Fruit fly (Drosophila melanogaster) whole organism, embryonic: ENCODE measurements around the gene dlp.

ENCODE experiments used
- Ada2b ChIP-seq: fragments of 200-800 bp; sonication (Bioruptor generic); IDR thresholded peaks from 2 replicates; pipeline ENCODE4 v1.3.6; 2022; ENCODE audit warnings: missing biosample characterization, missing genetic modification characterization
- Asciz ChIP-seq: fragments of 200-800 bp; sonication (Bioruptor generic); optimal IDR thresholded peaks from 2 replicates; lab custom pipeline; 2017; ENCODE audit warnings: missing biosample characterization, mild to moderate bottlenecking, missing genetic modification characterization, missing genetic modification reagents
- Awh ChIP-seq: fragments of 200-800 bp; sonication (Bioruptor generic); IDR thresholded peaks from 2 replicates; pipeline ENCODE4, ENCODE4 v1.3.6; 2022; ENCODE audit warnings: missing biosample characterization, missing genetic modification characterization
- CG10147 ChIP-seq: fragments of 200-800 bp; sonication (Bioruptor generic); optimal IDR thresholded peaks from 2 replicates; lab custom pipeline; 2019; ENCODE audit warnings: missing biosample characterization, mild to moderate bottlenecking, missing genetic modification characterization, moderate library complexity
- CG11696 ChIP-seq: fragments of 200-800 bp; sonication (Bioruptor generic); IDR thresholded peaks from 2 replicates; pipeline ENCODE4 v1.3.6; 2022; ENCODE audit warnings: missing biosample characterization, missing genetic modification characterization
- CG12236 ChIP-seq: fragments of 200-800 bp; sonication (Bioruptor generic); optimal IDR thresholded peaks from 2 replicates; lab custom pipeline; 2016; ENCODE audit warnings: missing biosample characterization, missing genetic modification characterization
- CG12659 ChIP-seq: fragments of 200-800 bp; sonication (Bioruptor generic); optimal IDR thresholded peaks from 3 replicates; lab custom pipeline; 2017; ENCODE audit warnings: mild to moderate bottlenecking, missing biosample characterization, missing genetic modification reagents, missing genetic modification characterization
- CG13287 ChIP-seq: fragments of 200-800 bp; sonication (Bioruptor generic); IDR thresholded peaks from 2 replicates; pipeline ENCODE4 v1.3.6; 2022; ENCODE audit warnings: missing biosample characterization, missing genetic modification characterization; ENCODE audit not compliant: partially characterized antibody
- CG13624 ChIP-seq: fragments of 200-800 bp; sonication (Bioruptor generic); optimal IDR thresholded peaks from 2 replicates; lab custom pipeline; 2016; ENCODE audit warnings: missing biosample characterization, missing genetic modification characterization
- CG14667 ChIP-seq: fragments of 200-800 bp; sonication (Bioruptor generic); IDR thresholded peaks from 2 replicates; pipeline ENCODE4 v1.3.6; 2022; ENCODE audit warnings: missing biosample characterization, missing genetic modification characterization
- CG14710 ChIP-seq: fragments of 200-800 bp; sonication (Bioruptor generic); optimal IDR thresholded peaks from 3 replicates; lab custom pipeline; 2019; ENCODE audit warnings: missing biosample characterization, mild to moderate bottlenecking, missing genetic modification characterization, moderate library complexity
- CG15601 ChIP-seq: fragments of 200-800 bp; sonication (Bioruptor generic); optimal IDR thresholded peaks from 3 replicates; lab custom pipeline; 2019; ENCODE audit warnings: missing biosample characterization, mild to moderate bottlenecking, missing genetic modification characterization, moderate library complexity
- CG18011 ChIP-seq: fragments of 200-800 bp; sonication (Bioruptor generic); optimal IDR thresholded peaks from 2 replicates; lab custom pipeline; 2017; ENCODE audit warnings: missing biosample characterization, missing genetic modification characterization, mild to moderate bottlenecking, moderate library complexity, missing genotype
- CG2199 ChIP-seq: fragments of 200-800 bp; sonication (Bioruptor generic); IDR thresholded peaks from 3 replicates; pipeline ENCODE4 v1.3.6; 2022; ENCODE audit warnings: missing biosample characterization, missing genetic modification characterization
- CG4328 ChIP-seq: fragments of 200-800 bp; sonication (Bioruptor generic); optimal IDR thresholded peaks from 3 replicates; lab custom pipeline; 2017; ENCODE audit warnings: missing biosample characterization, missing genetic modification reagents, missing genetic modification characterization
- CG4820 ChIP-seq: fragments of 200-800 bp; sonication (Bioruptor generic); optimal IDR thresholded peaks from 3 replicates; lab custom pipeline; 2016; ENCODE audit warnings: missing biosample characterization, missing genetic modification characterization
- CG5245 ChIP-seq: fragments of 200-800 bp; sonication (Bioruptor generic); optimal IDR thresholded peaks from 3 replicates; lab custom pipeline; 2016; ENCODE audit warnings: missing biosample characterization, missing genetic modification characterization
- CG6854 ChIP-seq: fragments of 200-800 bp; sonication (Bioruptor generic); optimal IDR thresholded peaks from 3 replicates; lab custom pipeline; 2017; ENCODE audit warnings: missing biosample characterization, mild to moderate bottlenecking, missing genetic modification characterization
- CG7786 ChIP-seq: fragments of 200-800 bp; sonication (Bioruptor generic); optimal IDR thresholded peaks from 2 replicates; lab custom pipeline; 2016; ENCODE audit warnings: missing biosample characterization, missing genetic modification characterization
- CG7987 ChIP-seq: fragments of 200-800 bp; sonication (Bioruptor generic); optimal IDR thresholded peaks from 2 replicates; lab custom pipeline; 2018; ENCODE audit warnings: missing biosample characterization, mild to moderate bottlenecking, missing genetic modification characterization, moderate library complexity
- CG8281 ChIP-seq: fragments of 200-800 bp; sonication (Bioruptor generic); optimal IDR thresholded peaks from 2 replicates; lab custom pipeline; 2018; ENCODE audit warnings: missing biosample characterization, mild to moderate bottlenecking, missing genetic modification characterization, moderate library complexity
- CG8359 ChIP-seq: fragments of 200-800 bp; sonication (Bioruptor generic); optimal IDR thresholded peaks from 2 replicates; lab custom pipeline; 2017; ENCODE audit warnings: missing biosample characterization, mild to moderate bottlenecking, missing genetic modification characterization, borderline replicate concordance
- CHES-1-like ChIP-seq: fragments of 200-800 bp; sonication (Bioruptor generic); optimal IDR thresholded peaks from 2 replicates; lab custom pipeline; 2016; ENCODE audit warnings: missing biosample characterization, missing genetic modification characterization
- CTCF ChIP-seq: fragments of 200-800 bp; sonication (Bioruptor generic); optimal IDR thresholded peaks from 2 replicates; lab custom pipeline; 2017; ENCODE audit warnings: missing biosample characterization, mild to moderate bottlenecking, missing genetic modification characterization, moderate library complexity
- CrebB ChIP-seq: fragments of 200-800 bp; sonication (Bioruptor generic); optimal IDR thresholded peaks from 3 replicates; lab custom pipeline; 2018; ENCODE audit warnings: missing biosample characterization, mild to moderate bottlenecking, missing genetic modification characterization
- D19B ChIP-seq: fragments of 200-800 bp; sonication (Bioruptor generic); optimal IDR thresholded peaks from 2 replicates; lab custom pipeline; 2017; ENCODE audit warnings: missing biosample characterization, mild to moderate bottlenecking, missing genetic modification characterization
- Hmr ChIP-seq: fragments of 200-800 bp; sonication (Bioruptor generic); optimal IDR thresholded peaks from 3 replicates; lab custom pipeline; 2017; ENCODE audit warnings: mild to moderate bottlenecking, missing biosample characterization, missing genetic modification reagents, missing genetic modification characterization
- Lhr ChIP-seq: fragments of 200-800 bp; sonication (Bioruptor generic); optimal IDR thresholded peaks from 3 replicates; lab custom pipeline; 2017; ENCODE audit warnings: mild to moderate bottlenecking, missing biosample characterization, missing genetic modification reagents, missing genetic modification characterization
- Mrtf ChIP-seq: fragments of 200-800 bp; sonication (Bioruptor generic); IDR thresholded peaks from 3 replicates; pipeline ENCODE4 v1.3.6; 2022; ENCODE audit warnings: missing biosample characterization, missing genetic modification characterization
- Oli ChIP-seq: fragments of 200-800 bp; sonication (Bioruptor generic); optimal IDR thresholded peaks from 2 replicates; lab custom pipeline; 2018; ENCODE audit warnings: missing biosample characterization, mild to moderate bottlenecking, missing genetic modification characterization, moderate library complexity
- PHDP ChIP-seq: fragments of 200-800 bp; sonication (Bioruptor generic); optimal IDR thresholded peaks from 3 replicates; lab custom pipeline; 2018; ENCODE audit warnings: missing biosample characterization, mild to moderate bottlenecking, missing genetic modification characterization, moderate library complexity
- Ptx1 ChIP-seq: fragments of 200-800 bp; sonication (Bioruptor generic); IDR thresholded peaks from 2 replicates; pipeline ENCODE4 v1.3.6; 2022; ENCODE audit warnings: missing biosample characterization, missing genetic modification characterization
- Sox102F ChIP-seq: fragments of 200-800 bp; sonication (Bioruptor generic); optimal IDR thresholded peaks from 2 replicates; lab custom pipeline; 2018; ENCODE audit warnings: missing biosample characterization, mild to moderate bottlenecking, missing genetic modification characterization, moderate library complexity
- ash1 ChIP-seq: fragments of 200-800 bp; sonication (Bioruptor generic); optimal IDR thresholded peaks from 2 replicates; lab custom pipeline; 2018; ENCODE audit warnings: missing biosample characterization, mild to moderate bottlenecking, missing genetic modification characterization
- bab2 ChIP-seq: fragments of 200-800 bp; sonication (Bioruptor generic); optimal IDR thresholded peaks from 2 replicates; lab custom pipeline; 2016; ENCODE audit warnings: missing biosample characterization, missing genetic modification characterization
- cad ChIP-seq: fragments of >200 bp; optimal IDR thresholded peaks from 2 replicates; lab custom pipeline; 2017; ENCODE audit warnings: missing biosample characterization, missing genetic modification characterization
- cas ChIP-seq: fragments of 200-800 bp; sonication (Bioruptor generic); IDR thresholded peaks from 2 replicates; pipeline ENCODE4 v1.3.6; 2022; ENCODE audit warnings: missing biosample characterization, missing genetic modification characterization
- cwo ChIP-seq: fragments of 200-800 bp; sonication (Bioruptor generic); optimal IDR thresholded peaks from 3 replicates; lab custom pipeline; 2017; ENCODE audit warnings: missing biosample characterization, missing genetic modification characterization, mild to moderate bottlenecking, moderate library complexity, missing genetic modification reagents
- dimm ChIP-seq: fragments of 200-800 bp; sonication (Bioruptor generic); IDR thresholded peaks from 2 replicates; pipeline ENCODE4 v1.3.6; 2022; ENCODE audit warnings: missing biosample characterization, missing genetic modification characterization
- en ChIP-seq: fragments of 200-800 bp; sonication (Bioruptor generic); optimal IDR thresholded peaks from 2 replicates; lab custom pipeline; 2016; ENCODE audit warnings: missing biosample characterization, missing genetic modification characterization
- fd102C ChIP-seq: fragments of 200-800 bp; sonication (Bioruptor generic); optimal IDR thresholded peaks from 2 replicates; lab custom pipeline; 2018; ENCODE audit warnings: missing biosample characterization, mild to moderate bottlenecking, missing genetic modification characterization, moderate library complexity
- gro ChIP-seq: fragments of 200-800 bp; sonication (Bioruptor generic); optimal IDR thresholded peaks from 2 replicates; lab custom pipeline; 2016; ENCODE audit warnings: missing biosample characterization, missing genetic modification characterization
- nerfin-1 ChIP-seq: fragments of 200-800 bp; sonication (Bioruptor generic); optimal IDR thresholded peaks from 3 replicates; lab custom pipeline; 2019; ENCODE audit warnings: missing biosample characterization, mild to moderate bottlenecking, missing genetic modification characterization, moderate library complexity
- row ChIP-seq: fragments of 200-800 bp; sonication (Bioruptor generic); IDR thresholded peaks from 3 replicates; pipeline ENCODE4 v1.3.6; 2022; ENCODE audit warnings: missing biosample characterization, missing genetic modification characterization
- sima ChIP-seq: fragments of 200-800 bp; sonication (Bioruptor generic); optimal IDR thresholded peaks from 2 replicates; lab custom pipeline; 2016; ENCODE audit warnings: missing biosample characterization, missing genetic modification characterization
- tna ChIP-seq: fragments of 200-800 bp; sonication (Bioruptor generic); IDR thresholded peaks from 2 replicates; pipeline ENCODE4 v1.3.6; 2022; ENCODE audit warnings: missing biosample characterization, missing genetic modification characterization; ENCODE audit not compliant: partially characterized antibody
- tup ChIP-seq: fragments of 200-800 bp; sonication (Bioruptor generic); optimal IDR thresholded peaks from 2 replicates; lab custom pipeline; 2016; ENCODE audit warnings: missing biosample characterization, mild to moderate bottlenecking, missing genetic modification characterization, moderate library complexity
- tx ChIP-seq: fragments of 200-800 bp; sonication (Bioruptor generic); optimal IDR thresholded peaks from 2 replicates; lab custom pipeline; 2016; ENCODE audit warnings: missing biosample characterization, missing genetic modification characterization
- zfh2 ChIP-seq: fragments of 200-800 bp; sonication (Bioruptor generic); optimal IDR thresholded peaks from 2 replicates; lab custom pipeline; 2016; ENCODE audit warnings: missing biosample characterization, missing genetic modification characterization

dlp gene

DNA sequence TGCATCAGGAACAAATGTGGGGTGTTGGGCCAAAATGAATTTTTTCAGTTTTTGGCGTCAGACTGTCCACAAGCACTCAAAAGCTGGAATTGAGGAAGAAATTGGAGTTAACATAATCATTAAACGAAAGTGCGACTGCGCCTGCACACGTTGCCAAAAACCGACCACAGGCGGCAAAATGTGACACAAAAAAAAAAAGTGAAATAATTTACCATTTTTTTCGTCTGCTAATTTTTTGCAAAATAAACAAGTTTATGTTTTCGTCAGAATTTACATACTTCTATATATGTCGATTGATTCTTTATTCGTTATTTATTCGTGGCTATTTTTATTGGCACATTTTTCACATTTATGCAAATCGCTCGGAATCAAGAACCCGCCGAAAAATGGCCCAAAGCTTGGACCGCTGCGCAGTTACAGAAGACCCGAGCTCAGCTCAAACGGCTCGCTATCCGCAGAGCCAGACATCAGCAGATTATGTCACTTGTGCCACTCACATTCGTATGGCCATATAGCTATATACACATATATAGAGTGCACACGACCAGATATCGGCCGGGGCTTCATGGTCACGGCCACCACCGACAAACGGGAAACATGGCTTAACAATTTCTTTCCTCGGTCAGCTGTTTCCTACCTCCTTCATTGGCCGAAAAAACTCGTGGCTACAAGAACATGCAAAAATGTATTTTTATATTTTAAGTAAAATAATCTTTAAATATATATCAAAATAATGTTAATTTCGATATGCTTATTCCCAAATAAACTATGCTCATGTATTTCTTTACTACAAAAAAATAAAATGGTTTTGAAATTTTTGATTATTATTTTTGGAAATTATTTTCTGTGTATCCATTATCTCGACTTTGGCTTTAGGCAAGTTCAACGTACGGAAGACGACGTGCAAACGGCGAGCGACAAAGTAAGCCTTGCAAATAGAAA, 16.0 kb upstream of the dlp start (continued):
- TF ChIP-seq Awh (no peak), gro (no peak), CG18011 (no peak), nerfin-1 (no peak), cad (no peak), fd102C (no peak), CrebB (no peak), CG7786 (GFP tag; lab: Kevin White, UChicago) (no peak), Mrtf (no peak), CG13624 (GFP tag; lab: Kevin White, UChicago) (no peak), tx (no peak), Lhr (no peak), CTCF (GFP tag; lab: Kevin White, UChicago) (no peak), CG11696 (GFP tag; lab: Robert Waterston, UW) (no peak), dimm (no peak), PHDP (peak; percentile 30), CG10147 (GFP tag; lab: Kevin White, UChicago) (no peak), CG14667 (GFP tag; lab: Robert Waterston, UW) (no peak), tup (no peak), CG6854 (GFP tag; lab: Kevin White, UChicago) (no peak), bab2 (GFP tag; lab: Kevin White, UChicago) (no peak), CG4328 (GFP tag; lab: Kevin White, UChicago) (no peak), D19B (GFP tag; lab: Kevin White, UChicago) (peak; percentile 5), Sox102F (GFP tag; lab: Kevin White, UChicago) (peak; percentile 37), Asciz (no peak), CG13287 (no peak), CG12659 (no peak), row (GFP tag; lab: Robert Waterston, UW) (peak; percentile 27; the same call in 1 of the 3 replicates), cwo (no peak), cas (GFP tag; lab: Robert Waterston, UW) (no peak), zfh2 (GFP tag; lab: Kevin White, UChicago) (no peak), CG8281 (tag; lab: Kevin White, UChicago) (no peak), Ada2b (GFP tag; lab: Robert Waterston, UW) (no peak), CG2199 (GFP tag; lab: Robert Waterston, UW) (no peak), CG4820 (GFP tag; lab: Kevin White, UChicago) (no peak), CG8359 (GFP tag; lab: Kevin White, UChicago) (no peak), tna (no peak), ash1 (GFP tag; lab: Kevin White, UChicago) (no peak), CG5245 (GFP tag; lab: Kevin White, UChicago) (no peak), CG14710 (no peak), CG7987 (GFP tag; lab: Kevin White, UChicago) (no peak), en (no peak), Oli (no peak), CHES-1-like (GFP tag; lab: Kevin White, UChicago) (no peak), CG12236 (GFP tag; lab: Kevin White, UChicago) (no peak), Hmr (no peak), Ptx1 (GFP tag; lab: Robert Waterston, UW) (0 out of 2 replicates have a peak, but pooled peaks have one; percentile 11), sima (GFP tag; lab: Kevin White, UChicago) (no peak), CG15601 (tag; lab: Kevin White, UChicago) (no peak)
